Worm (Caenorhabditis elegans): ENCODE results near the gene lido-8.

ce11 chrII:3043358-3043757 is 46.5 kb downstream of the lido-8 start, which contains the start of gene B0454.8:
- TF ChIP-seq nhr-11 (tag; optimal IDR thresholded peaks at IDR 0.05) = no peak
- no peak for TF ChIP-seq ceh-19 (GFP tag; optimal IDR thresholded peaks at IDR 0.05)
- TF ChIP-seq pax-1 (tag; optimal IDR thresholded peaks at IDR 0.05) = no peak
- no peak for TF ChIP-seq tbx-7 (tag; optimal IDR thresholded peaks at IDR 0.05)
- no peak for TF ChIP-seq ama-1 (optimal IDR thresholded peaks at IDR 0.05)
- no peak for TF ChIP-seq ceh-14 (tag; optimal IDR thresholded peaks at IDR 0.05)
- no peak for TF ChIP-seq mec-3 (tag; optimal IDR thresholded peaks at IDR 0.05; ENCODE audit: borderline replicate concordance)

All from whole organism, late embryonic.